Worm (Caenorhabditis elegans) whole organism, L1 larva: ENCODE measurements around the gene Y64H9A.2.

Experiments
- C34B4.2 ChIP-seq: sonication (generic microtip); optimal IDR thresholded peaks from 2 replicates; lab custom pipeline; 2017; ENCODE audit warnings: mild to moderate bottlenecking, missing genetic modification characterization, missing compliant biosample characterization
- ama-1 ChIP-seq: fragments of 150-350 bp; optimal IDR thresholded peaks from 2 replicates; lab custom pipeline; 2014
- blmp-1 ChIP-seq: fragments of 150-350 bp; optimal IDR thresholded peaks from 2 replicates; lab custom pipeline; 2014; ENCODE audit warnings: missing biosample characterization, missing genetic modification characterization
- ceh-82 ChIP-seq, 3 experiments: fragments of 150-350 bp in 1 of 3; sonication (generic microtip) in 2 of 3; optimal IDR thresholded peaks; 2 replicates each; lab custom pipeline; 2014 to 2017; ENCODE audit warnings: missing biosample characterization in 3 of 3, missing genetic modification characterization in 3 of 3
- ceh-88 ChIP-seq: fragments of 200-800 bp; sonication (Bioruptor generic); IDR thresholded peaks from 2 replicates; pipeline ENCODE4 v1.3.6; 2022; ENCODE audit warnings: missing genetic modification characterization, missing compliant biosample characterization
- dpl-1 ChIP-seq, 3 experiments: fragments of 150-350 bp in 2 of 3; sonication (generic microtip) in 1 of 3; optimal IDR thresholded peaks; 2 replicates each; lab custom pipeline; 2014 to 2017; ENCODE audit warnings: missing biosample characterization in 3 of 3, missing genetic modification characterization in 3 of 3, missing genetic modification reagents in 3 of 3
- dsc-1 ChIP-seq: sonication (generic microtip); optimal IDR thresholded peaks from 2 replicates; lab custom pipeline; 2016; ENCODE audit warnings: mild to moderate bottlenecking, missing genetic modification characterization, missing compliant biosample characterization
- efl-3 ChIP-seq: fragments of 200-800 bp; sonication (Bioruptor generic); optimal IDR thresholded peaks from 2 replicates; lab custom pipeline; 2018; ENCODE audit warnings: mild to moderate bottlenecking, missing genetic modification characterization, missing compliant biosample characterization
- egl-27 ChIP-seq, 2 experiments: fragments of 150-350 bp in 1 of 2; sonication (generic microtip); optimal IDR thresholded peaks; 3 replicates each; lab custom pipeline; 2017 to 2018; ENCODE audit warnings: missing biosample characterization in 2 of 2, missing genetic modification characterization in 2 of 2, missing genetic modification reagents in 2 of 2
- elt-3 ChIP-seq, 6 experiments: fragments of 150-350 bp in 1 of 6; sonication (generic microtip); optimal IDR thresholded peaks; 2 replicates each; lab custom pipeline; 2017 to 2018; ENCODE audit warnings: missing biosample characterization in 6 of 6, missing genetic modification characterization in 6 of 6, inconsistent platforms in 1 of 6
- fos-1 ChIP-seq: fragments of 150-350 bp; optimal IDR thresholded peaks from 2 replicates; lab custom pipeline; 2014; ENCODE audit warnings: missing biosample characterization, missing genetic modification characterization
- grh-1 ChIP-seq: fragments of 200-800 bp; sonication (Bioruptor generic); IDR thresholded peaks from 2 replicates; pipeline ENCODE4 v1.3.6; 2022; ENCODE audit warnings: missing genetic modification reagents, missing genetic modification characterization, missing compliant biosample characterization
- hpl-2 ChIP-seq: fragments of 150-350 bp; optimal IDR thresholded peaks from 2 replicates; lab custom pipeline; 2014; ENCODE audit warnings: missing biosample characterization, missing genetic modification reagents, missing genetic modification characterization
- jun-1 ChIP-seq: fragments of 150-350 bp; optimal IDR thresholded peaks from 2 replicates; lab custom pipeline; 2014; ENCODE audit warnings: missing biosample characterization, missing genetic modification reagents, missing genetic modification characterization
- lin-13 ChIP-seq: fragments of 150-350 bp; optimal IDR thresholded peaks from 2 replicates; lab custom pipeline; 2014; ENCODE audit warnings: missing biosample characterization, missing genetic modification reagents, missing genetic modification characterization
- lin-14 ChIP-seq: fragments of 200-800 bp; sonication (Bioruptor generic); optimal IDR thresholded peaks from 2 replicates; lab custom pipeline; 2018; ENCODE audit warnings: mild to moderate bottlenecking, missing genetic modification characterization, moderate library complexity, missing compliant biosample characterization
- lin-35 ChIP-seq, 2 experiments: fragments of 150-350 bp; optimal IDR thresholded peaks; 2 replicates each; lab custom pipeline; 2014; ENCODE audit warnings: missing biosample characterization in 2 of 2, missing genetic modification characterization in 2 of 2, missing genetic modification reagents in 2 of 2
- lir-3 ChIP-seq: sonication (generic microtip); optimal IDR thresholded peaks from 2 replicates; lab custom pipeline; 2016; ENCODE audit warnings: mild to moderate bottlenecking, missing genetic modification characterization, moderate library complexity, missing compliant biosample characterization; ENCODE audit not compliant: poor library complexity
- lsy-2 ChIP-seq, 2 experiments: fragments of 150-350 bp; optimal IDR thresholded peaks; 2 replicates each; lab custom pipeline; 2014; ENCODE audit warnings: missing biosample characterization in 2 of 2, missing genetic modification characterization in 2 of 2
- mdl-1 ChIP-seq, 2 experiments: fragments of 150-350 bp; optimal IDR thresholded peaks; 2 replicates each; lab custom pipeline; 2014 to 2017; ENCODE audit warnings: missing biosample characterization in 2 of 2, missing genetic modification characterization in 2 of 2, inconsistent platforms in 1 of 2
- mep-1 ChIP-seq: fragments of 150-350 bp; optimal IDR thresholded peaks from 2 replicates; lab custom pipeline; 2014; ENCODE audit warnings: missing biosample characterization, missing genetic modification characterization
- nhr-11 ChIP-seq: fragments of 150-350 bp; optimal IDR thresholded peaks from 2 replicates; lab custom pipeline; 2014; ENCODE audit warnings: missing biosample characterization, missing genetic modification characterization
- nhr-12 ChIP-seq: sonication (generic microtip); optimal IDR thresholded peaks from 2 replicates; lab custom pipeline; 2017; ENCODE audit warnings: missing biosample characterization, missing genetic modification characterization
- nhr-20 ChIP-seq: sonication (generic microtip); optimal IDR thresholded peaks from 2 replicates; lab custom pipeline; 2016; ENCODE audit warnings: mild to moderate bottlenecking, missing genetic modification characterization, missing compliant biosample characterization
- nhr-237 ChIP-seq: fragments of 150-350 bp; optimal IDR thresholded peaks from 2 replicates; lab custom pipeline; 2014; ENCODE audit warnings: missing biosample characterization, missing genetic modification characterization
- nhr-28 ChIP-seq: fragments of 150-350 bp; optimal IDR thresholded peaks from 2 replicates; lab custom pipeline; 2014; ENCODE audit warnings: missing biosample characterization, missing genetic modification characterization
- nhr-71 ChIP-seq: sonication (generic microtip); optimal IDR thresholded peaks from 2 replicates; lab custom pipeline; 2016; ENCODE audit warnings: mild to moderate bottlenecking, missing genetic modification characterization, moderate library complexity, missing compliant biosample characterization
- nhr-84 ChIP-seq: sonication (generic microtip); optimal IDR thresholded peaks from 2 replicates; lab custom pipeline; 2017; ENCODE audit warnings: missing biosample characterization, missing genetic modification characterization
- nhr-85 ChIP-seq: sonication (generic microtip); peaks from one replicate; lab custom pipeline; 2016; ENCODE audit warnings: missing genetic modification characterization, inconsistent platforms, missing compliant biosample characterization
- nhr-90 ChIP-seq: sonication (generic microtip); optimal IDR thresholded peaks from 2 replicates; lab custom pipeline; 2016; ENCODE audit warnings: mild to moderate bottlenecking, missing genetic modification characterization, missing compliant biosample characterization; ENCODE audit not compliant: poor library complexity
- pax-3 ChIP-seq: fragments of 200-800 bp; sonication (Bioruptor generic); optimal IDR thresholded peaks from 2 replicates; lab custom pipeline; 2018; ENCODE audit warnings: mild to moderate bottlenecking, missing genetic modification characterization, moderate library complexity, missing compliant biosample characterization
- pqm-1 ChIP-seq: sonication (generic microtip); optimal IDR thresholded peaks from 3 replicates; lab custom pipeline; 2017; ENCODE audit warnings: missing biosample characterization, missing genetic modification characterization
- rnt-1 ChIP-seq: sonication (generic microtip); optimal IDR thresholded peaks from 2 replicates; lab custom pipeline; 2016; ENCODE audit warnings: mild to moderate bottlenecking, missing genetic modification characterization, moderate library complexity, missing compliant biosample characterization
- skn-1 ChIP-seq: fragments of 150-350 bp; optimal IDR thresholded peaks from 2 replicates; lab custom pipeline; 2014; ENCODE audit warnings: missing biosample characterization, missing genetic modification characterization
- snpc-4 ChIP-seq: fragments of 150-350 bp; optimal IDR thresholded peaks from 2 replicates; lab custom pipeline; 2014; ENCODE audit warnings: missing biosample characterization, missing genetic modification characterization
- snu-23 ChIP-seq: sonication (generic microtip); optimal IDR thresholded peaks from 2 replicates; lab custom pipeline; 2016; ENCODE audit warnings: missing genetic modification characterization, missing compliant biosample characterization
- swsn-7 ChIP-seq: sonication (generic microtip); optimal IDR thresholded peaks from 2 replicates; lab custom pipeline; 2016; ENCODE audit warnings: missing genetic modification characterization, missing compliant biosample characterization
- tbx-2 ChIP-seq: sonication (generic microtip); optimal IDR thresholded peaks from 2 replicates; lab custom pipeline; 2016; ENCODE audit warnings: missing genetic modification characterization, missing compliant biosample characterization
- tlp-1 ChIP-seq: fragments of 150-350 bp; optimal IDR thresholded peaks from 2 replicates; lab custom pipeline; 2014; ENCODE audit warnings: missing biosample characterization, missing genetic modification characterization
- unc-130 ChIP-seq: fragments of 150-350 bp; optimal IDR thresholded peaks from 2 replicates; lab custom pipeline; 2017; ENCODE audit warnings: missing biosample characterization, missing genetic modification characterization, inconsistent platforms
- unc-30 ChIP-seq: sonication (generic microtip); optimal IDR thresholded peaks from 2 replicates; lab custom pipeline; 2017; ENCODE audit warnings: missing biosample characterization, missing genetic modification characterization
- unc-98 ChIP-seq: fragments of 200-800 bp; sonication (Bioruptor generic); IDR thresholded peaks from 2 replicates; pipeline ENCODE4 v1.3.6; 2022; ENCODE audit warnings: missing genetic modification characterization, missing compliant biosample characterization
- vab-15 ChIP-seq: sonication (generic microtip); optimal IDR thresholded peaks from 2 replicates; lab custom pipeline; 2017; ENCODE audit warnings: missing genotype, mild to moderate bottlenecking, missing genetic modification characterization, missing compliant biosample characterization
- xbp-1 ChIP-seq: sonication (generic microtip); optimal IDR thresholded peaks from 2 replicates; lab custom pipeline; 2016; ENCODE audit warnings: missing genetic modification characterization, missing compliant biosample characterization
- zag-1 ChIP-seq: fragments of 150-350 bp; optimal IDR thresholded peaks from 2 replicates; lab custom pipeline; 2014; ENCODE audit warnings: missing biosample characterization, missing genetic modification characterization
- ztf-11 ChIP-seq, 2 experiments: sonication (generic microtip); optimal IDR thresholded peaks; 2 replicates each; lab custom pipeline; 2016 to 2017; ENCODE audit warnings: missing genetic modification characterization in 2 of 2, missing biosample characterization in 1 of 2, missing compliant biosample characterization in 1 of 2

Gene Y64H9A.2

DNA sequence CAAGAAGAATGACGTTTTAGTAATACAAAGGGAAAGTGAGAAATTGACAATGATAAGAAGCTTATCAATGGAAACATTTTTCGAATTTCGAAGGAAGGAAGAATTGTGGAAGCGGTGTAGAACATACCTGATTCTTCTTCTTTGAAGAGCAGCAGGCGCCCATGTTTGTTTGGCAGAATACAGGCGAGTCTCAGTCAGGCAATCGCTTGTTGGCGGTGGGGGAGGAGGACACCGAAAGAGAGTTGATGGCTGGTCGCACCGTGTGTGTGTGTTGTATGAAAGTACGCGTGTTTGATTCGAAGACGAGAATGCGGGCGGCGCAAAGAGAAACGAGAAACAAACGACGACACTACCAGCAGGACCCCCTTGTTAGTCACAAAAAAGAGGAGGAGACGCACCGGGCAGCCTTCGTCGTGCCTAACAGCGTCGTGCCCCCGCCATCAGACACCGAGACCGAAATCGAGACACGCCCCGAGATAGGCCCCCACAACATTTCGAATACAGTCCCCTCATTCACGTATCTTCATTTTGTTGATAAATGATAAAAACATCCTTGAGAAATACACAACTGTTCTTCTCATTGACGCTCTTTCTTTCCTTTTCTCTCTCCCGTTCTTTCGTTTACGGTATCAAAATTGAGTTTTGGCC is 34.0 kb downstream of the Y64H9A.2 start, which contains the start of gene cal-5 (continued):
- TF ChIP-seq hpl-2 (no peak), zag-1 (tag; lab: Kevin White, UChicago) (no peak), efl-3 (GFP tag; lab: Kevin White, UChicago) (no peak), lin-35 (GFP tag; optimal IDR thresholded peaks at IDR 0.05; lab: Kevin White, UChicago) (no peak), ceh-82 (tag; optimal IDR thresholded peaks at IDR 0.05; lab: Kevin White, UChicago) (peak in 1 of 3 experiments; percentile 2), lir-3 (tag; lab: Kevin White, UChicago) (no peak), tlp-1 (tag; lab: Kevin White, UChicago) (no peak), mdl-1 (tag; optimal IDR thresholded peaks at IDR 0.05; lab: Kevin White, UChicago) (peak in 1 of 2 experiments; percentile 52), nhr-237 (peak; percentile 33), skn-1 (no peak), grh-1 (GFP tag; lab: Robert Waterston, UW) (0 out of 2 replicates have a peak, but pooled peaks have one; percentile 15), rnt-1 (tag; lab: Kevin White, UChicago) (no peak), tbx-2 (peak; percentile 37), nhr-85 (tag; lab: Kevin White, UChicago) (peak; percentile 79), ztf-11 (tag; optimal IDR thresholded peaks at IDR 0.05; lab: Kevin White, UChicago) (no peak), blmp-1 (peak; percentile 10), egl-27 (tag; optimal IDR thresholded peaks at IDR 0.05; lab: Kevin White, UChicago) (no peak), swsn-7 (tag; lab: Kevin White, UChicago) (no peak), nhr-11 (tag; lab: Kevin White, UChicago) (no peak), ama-1 (lab: Kevin White, UChicago) (no peak), elt-3 (tag; optimal IDR thresholded peaks at IDR 0.05; lab: Kevin White, UChicago) (peak in 5 of 6 experiments; percentile 8 to 71 (median 51)), xbp-1 (tag; lab: Kevin White, UChicago) (no peak), lin-13 (GFP tag; lab: Kevin White, UChicago) (no peak), fos-1 (tag; lab: Kevin White, UChicago) (no peak), unc-98 (no peak), nhr-84 (tag; lab: Kevin White, UChicago) (no peak)

DNA sequence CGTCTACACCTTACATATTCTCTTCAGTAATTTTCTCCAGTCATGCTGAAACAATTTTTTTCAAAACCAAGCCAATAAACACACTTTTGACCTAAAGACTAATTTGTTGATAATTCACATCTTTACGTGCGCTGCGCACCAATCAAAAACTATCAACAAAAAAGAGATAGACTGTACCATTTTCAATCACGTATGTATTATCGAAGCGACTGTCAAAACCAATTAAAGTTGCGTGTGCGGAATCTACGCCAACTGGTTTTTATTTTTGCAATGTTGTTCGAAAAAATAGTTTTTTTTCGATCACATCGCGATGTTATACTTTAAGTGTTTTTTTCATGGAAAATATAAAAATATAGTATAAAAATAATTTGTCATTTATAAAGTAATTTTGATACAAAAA is 35.5 kb downstream of the Y64H9A.2 start:
- TF ChIP-seq nhr-28, result no peak
- TF ChIP-seq nhr-20, result peak; percentile 62
- TF ChIP-seq nhr-71 (tag; lab: Kevin White, UChicago), result peak; percentile 46
- peak; percentile 82 for TF ChIP-seq grh-1 (GFP tag; lab: Robert Waterston, UW)
- TF ChIP-seq snpc-4 (tag; lab: Kevin White, UChicago), result no peak
- peak; percentile 53 for TF ChIP-seq blmp-1
- no peak for TF ChIP-seq dsc-1 (tag; lab: Kevin White, UChicago)
- no peak for TF ChIP-seq unc-30
- TF ChIP-seq nhr-12, result no peak
- TF ChIP-seq dpl-1 (GFP tag; optimal IDR thresholded peaks at IDR 0.05; lab: Kevin White, UChicago), result no peak
- TF ChIP-seq lin-35 (GFP tag; optimal IDR thresholded peaks at IDR 0.05; lab: Kevin White, UChicago), result peak in 1 of 2 experiments; percentile 12
- TF ChIP-seq nhr-85 (tag; lab: Kevin White, UChicago), result peak; percentile 95
- peak; percentile 33 for TF ChIP-seq tbx-2
- peak; percentile 42 for TF ChIP-seq snu-23 (GFP tag; lab: Kevin White, UChicago)
- TF ChIP-seq lsy-2 (tag; optimal IDR thresholded peaks at IDR 0.05; lab: Kevin White, UChicago), result peak in 1 of 2 experiments; percentile 51
- TF ChIP-seq mep-1 (tag; lab: Kevin White, UChicago), result peak; percentile 3
- peak in 1 of 2 experiments; percentile 24 for TF ChIP-seq mdl-1 (tag; optimal IDR thresholded peaks at IDR 0.05; lab: Kevin White, UChicago)
- TF ChIP-seq zag-1 (tag; lab: Kevin White, UChicago), result no peak
- no peak for TF ChIP-seq pqm-1 (tag; lab: Kevin White, UChicago)
- TF ChIP-seq pax-3, result no peak
- peak; percentile 40 for TF ChIP-seq vab-15 (tag; lab: Kevin White, UChicago)
- TF ChIP-seq C34B4.2 (tag; lab: Kevin White, UChicago), result no peak
- peak; percentile 22 for TF ChIP-seq nhr-90 (tag; lab: Kevin White, UChicago)
- TF ChIP-seq ceh-88 (GFP tag; lab: Robert Waterston, UW), result no peak
- no peak for TF ChIP-seq egl-27 (tag; optimal IDR thresholded peaks at IDR 0.05; lab: Kevin White, UChicago)
- peak; percentile 68 for TF ChIP-seq lin-14 (GFP tag; lab: Kevin White, UChicago)
- TF ChIP-seq jun-1, result no peak
- TF ChIP-seq unc-130 (tag; lab: Kevin White, UChicago), result peak; percentile 27
- TF ChIP-seq xbp-1 (tag; lab: Kevin White, UChicago), result peak; percentile 2
- TF ChIP-seq elt-3 (tag; optimal IDR thresholded peaks at IDR 0.05; lab: Kevin White, UChicago), result peak in 5 of 6 experiments; percentile 44 to 90 (median 68)
